Fruit fly (Drosophila melanogaster): ENCODE data around the gene CG15423.

- TF ChIP-seq psq (optimal IDR thresholded peaks at IDR 0.05): no peak
- no peak for TF ChIP-seq pan (optimal IDR thresholded peaks at IDR 0.05)
Measured at dm6 chr2L:4004684-4005083, 1.2 kb upstream of the CG15423 start, which contains the start of gene CG15422.
